Worm (Caenorhabditis elegans): ENCODE measurements around the gene irld-8.

Gene irld-8

DNA sequence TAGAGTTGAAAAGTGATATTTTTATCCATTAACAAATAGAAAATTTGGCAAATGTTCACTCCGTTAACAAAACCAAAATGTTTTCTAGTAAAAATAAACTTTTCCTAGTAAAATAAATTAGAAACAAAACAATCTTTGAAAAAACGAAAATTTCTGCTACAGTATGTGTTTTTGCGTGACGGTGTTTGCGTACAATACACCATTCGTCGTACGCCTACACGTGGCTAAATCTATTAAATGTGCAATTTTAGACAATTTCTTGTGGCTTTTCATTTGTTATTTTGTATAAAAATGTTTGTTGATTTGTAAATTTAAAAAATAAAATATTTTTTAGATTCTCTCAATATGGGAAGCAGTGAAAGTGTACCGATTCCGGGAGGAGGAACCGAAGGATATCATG is 2.4 kb upstream of the irld-8 start, which contains the start of gene Y42H9AR.1 (continued):
- TF ChIP-seq unc-98 (GFP tag; IDR thresholded peaks at IDR 0.05), result no peak
- TF ChIP-seq lin-35 (GFP tag; optimal IDR thresholded peaks at IDR 0.05), result peak in 1 of 2 experiments; percentile 42
- peak in 1 of 2 experiments; percentile 61 for TF ChIP-seq mdl-1 (tag; optimal IDR thresholded peaks at IDR 0.05)
- peak; percentile 49 for TF ChIP-seq xbp-1 (tag; optimal IDR thresholded peaks at IDR 0.05)
- no peak for TF ChIP-seq ztf-11 (tag; optimal IDR thresholded peaks at IDR 0.05)
- no peak for TF ChIP-seq unc-30 (tag; optimal IDR thresholded peaks at IDR 0.05)
- peak; percentile 2 for TF ChIP-seq snu-23 (GFP tag; optimal IDR thresholded peaks at IDR 0.05)
- no peak for TF ChIP-seq zag-1 (tag; optimal IDR thresholded peaks at IDR 0.05)
- no peak for TF ChIP-seq jun-1 (tag; optimal IDR thresholded peaks at IDR 0.05)
- TF ChIP-seq F16B12.6 (tag; optimal IDR thresholded peaks at IDR 0.05), result peak; percentile 92
- no peak for TF ChIP-seq tlp-1 (tag; optimal IDR thresholded peaks at IDR 0.05)
- TF ChIP-seq hlh-4 (tag; optimal IDR thresholded peaks at IDR 0.05), result no peak
- TF ChIP-seq lir-3 (tag; optimal IDR thresholded peaks at IDR 0.05; ENCODE audit: poor library complexity), result no peak
- no peak for TF ChIP-seq alr-1 (tag; optimal IDR thresholded peaks at IDR 0.05; ENCODE audit: borderline replicate concordance)
- TF ChIP-seq efl-1 (optimal IDR thresholded peaks at IDR 0.05), result peak; percentile 18 to 40
- peak; percentile 45 to 77 for TF ChIP-seq efl-1 (GFP tag; optimal IDR thresholded peaks at IDR 0.05 in 1 of 2)
- TF ChIP-seq lsy-2 (tag; optimal IDR thresholded peaks at IDR 0.05), result peak in 1 of 2 experiments; percentile 37
- TF ChIP-seq nhr-19 (GFP tag; conservative IDR thresholded peaks at IDR 0.05), result no peak
- no peak for TF ChIP-seq C34B4.2 (tag; optimal IDR thresholded peaks at IDR 0.05)
- TF ChIP-seq elt-3 (tag; optimal IDR thresholded peaks at IDR 0.05), result no peak
- no peak for TF ChIP-seq zip-4 (GFP tag; optimal IDR thresholded peaks at IDR 0.05)
- no peak for TF ChIP-seq unc-86 (tag; optimal IDR thresholded peaks at IDR 0.05)
- no peak for TF ChIP-seq ces-1 (GFP tag; optimal IDR thresholded peaks at IDR 0.05)
- no peak for TF ChIP-seq egl-13 (tag; optimal IDR thresholded peaks at IDR 0.05)
- TF ChIP-seq fos-1 (tag; optimal IDR thresholded peaks at IDR 0.05), result no peak
- TF ChIP-seq ceh-82 (tag; optimal IDR thresholded peaks at IDR 0.05), result no peak
- TF ChIP-seq tbx-2 (tag; optimal IDR thresholded peaks at IDR 0.05), result no peak
- TF ChIP-seq dsc-1 (tag; optimal IDR thresholded peaks at IDR 0.05), result no peak
- no peak for TF ChIP-seq snpc-4 (tag; optimal IDR thresholded peaks at IDR 0.05)
- no peak for TF ChIP-seq ceh-88 (GFP tag; IDR thresholded peaks at IDR 0.05)
- TF ChIP-seq nhr-12 (tag; optimal IDR thresholded peaks at IDR 0.05), result no peak
- TF ChIP-seq ceh-90 (tag; optimal IDR thresholded peaks at IDR 0.05), result no peak
- no peak for TF ChIP-seq mef-2 (tag; optimal IDR thresholded peaks at IDR 0.05)
- TF ChIP-seq blmp-1 (tag; optimal IDR thresholded peaks at IDR 0.05), result peak; percentile 11
- TF ChIP-seq irx-1 (tag; optimal IDR thresholded peaks at IDR 0.05), result no peak
- no peak for TF ChIP-seq egl-27 (tag; optimal IDR thresholded peaks at IDR 0.05)
- no peak for TF ChIP-seq isw-1 (GFP tag; IDR thresholded peaks at IDR 0.05)
- TF ChIP-seq pax-3 (tag; optimal IDR thresholded peaks at IDR 0.05), result no peak
- no peak for TF ChIP-seq C04F5.9 (tag; optimal IDR thresholded peaks at IDR 0.05)
- TF ChIP-seq dpl-1 (GFP tag; optimal IDR thresholded peaks at IDR 0.05), result peak in 2 of 3 experiments; percentile 12 to 46

DNA sequence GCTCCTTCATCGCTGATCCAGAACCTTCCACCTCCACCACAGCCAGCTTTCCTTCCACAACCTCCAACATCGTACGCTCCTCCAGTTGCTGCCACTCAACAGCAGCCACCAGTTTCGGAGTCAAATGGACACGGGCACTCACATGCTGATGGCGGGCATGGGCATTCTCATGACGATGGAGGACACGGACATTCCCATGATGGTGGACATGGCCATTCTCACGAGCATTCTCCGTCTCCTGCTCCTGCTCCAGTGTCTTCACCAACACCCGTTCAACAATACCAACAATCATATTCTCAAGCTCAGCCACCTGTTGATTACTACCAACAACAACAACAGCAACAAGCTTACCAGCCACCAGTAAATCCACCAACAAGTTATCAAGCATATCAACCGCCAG is 1.0 kb upstream of the irld-8 start:
- TF ChIP-seq snpc-4 (tag; optimal IDR thresholded peaks at IDR 0.05) (no peak), nhr-47 (tag; optimal IDR thresholded peaks at IDR 0.05) (no peak), fkh-8 (tag; optimal IDR thresholded peaks at IDR 0.05) (no peak), hlh-4 (tag; optimal IDR thresholded peaks at IDR 0.05) (no peak), ets-5 (GFP tag; IDR thresholded peaks at IDR 0.05) (no peak), lir-3 (tag; optimal IDR thresholded peaks at IDR 0.05; ENCODE audit: poor library complexity) (no peak), vab-15 (tag; optimal IDR thresholded peaks at IDR 0.05) (no peak), nhr-28 (tag; optimal IDR thresholded peaks at IDR 0.05) (no peak), isw-1 (GFP tag; IDR thresholded peaks at IDR 0.05) (no peak), grh-1 (GFP tag; IDR thresholded peaks at IDR 0.05) (no peak), sup-37 (GFP tag; optimal IDR thresholded peaks at IDR 0.05) (no peak)

Data from whole organism, L1 larva.